Fruit fly (Drosophila melanogaster) whole organism, wandering third instar larva: ENCODE data around the gene CG15306.

ENCODE experiments used
- Jra ChIP-seq: sonication (Bioruptor generic); optimal IDR thresholded peaks from 2 replicates; lab custom pipeline; 2016; ENCODE audit warnings: missing biosample characterization, missing genetic modification characterization
- Mio ChIP-seq: sonication (Bioruptor generic); optimal IDR thresholded peaks from 2 replicates; lab custom pipeline; 2016; ENCODE audit warnings: missing biosample characterization, missing genetic modification characterization
- Myc ChIP-seq: fragments of >200 bp; optimal IDR thresholded peaks from 2 replicates; lab custom pipeline; 2017
- pan ChIP-seq: fragments of >200 bp; optimal IDR thresholded peaks from 2 replicates; lab custom pipeline; 2017

DNA sequence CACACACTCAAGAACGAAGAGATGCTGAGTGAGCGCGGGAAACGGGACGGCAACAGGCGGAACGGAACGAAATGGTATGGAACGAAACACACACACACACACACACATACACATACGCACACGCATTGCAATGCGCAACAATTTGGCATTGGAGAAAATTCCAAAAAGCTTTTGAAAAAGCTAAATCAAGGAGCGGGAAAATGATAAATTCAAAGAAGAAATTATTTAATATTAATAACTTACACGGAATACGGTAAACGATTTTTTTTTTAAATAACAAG is 40.9 kb downstream of the CG15306 start:
- TF ChIP-seq Jra (GFP tag; lab: Kevin White, UChicago) (no peak), Mio (GFP tag; lab: Kevin White, UChicago) (no peak), Myc (no peak), pan (lab: Kevin White, UChicago) (no peak)
